Fruit fly (Drosophila melanogaster): ENCODE data around the gene CG3939.

DNA sequence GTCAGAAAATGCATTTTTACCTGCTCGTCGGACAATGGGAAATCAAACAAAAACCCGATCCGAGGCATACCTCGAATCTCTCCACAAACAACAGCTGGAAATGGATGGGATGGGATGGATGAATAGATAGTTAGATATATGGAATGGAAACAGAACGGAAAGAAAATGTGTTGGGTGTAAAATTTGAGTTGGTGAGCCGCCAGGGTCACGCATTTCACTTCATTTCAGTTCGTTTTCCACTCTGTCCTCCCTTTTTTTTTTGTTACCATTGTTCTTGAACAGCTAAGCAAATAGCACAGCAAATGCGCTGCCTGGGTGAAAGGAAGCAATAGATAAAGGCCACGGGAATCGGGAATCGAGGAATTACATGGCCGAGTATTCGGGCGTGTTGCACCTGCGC lies 22.5 kb upstream of the CG3939 start:
- TF ChIP-seq usp (GFP tag; optimal IDR thresholded peaks at IDR 0.05), result no peak
- TF ChIP-seq pan (optimal IDR thresholded peaks at IDR 0.05), result no peak
- TF ChIP-seq Hr78 (GFP tag; optimal IDR thresholded peaks at IDR 0.05), result no peak
- no peak for TF ChIP-seq OdsH (GFP tag; optimal IDR thresholded peaks at IDR 0.05)
- no peak for TF ChIP-seq h (GFP tag; optimal IDR thresholded peaks at IDR 0.05)
- TF ChIP-seq psq (GFP tag; optimal IDR thresholded peaks at IDR 0.05), result no peak
- no peak for TF ChIP-seq dmrt93B (GFP tag; optimal IDR thresholded peaks at IDR 0.05)
- TF ChIP-seq Vsx2 (GFP tag; optimal IDR thresholded peaks at IDR 0.05; ENCODE audit: partially characterized antibody), result no peak
- TF ChIP-seq brk (GFP tag; optimal IDR thresholded peaks at IDR 0.05), result no peak
- TF ChIP-seq rgr (GFP tag; optimal IDR thresholded peaks at IDR 0.05), result no peak

Data from whole organism, wandering third instar larva.